Fruit fly (Drosophila melanogaster) whole organism, embryonic: ENCODE results near the gene CG31760.

ENCODE experiments used
- Atf3 ChIP-seq: fragments of 200-800 bp; sonication (Bioruptor generic); optimal IDR thresholded peaks from 3 replicates; lab custom pipeline; 2016; ENCODE audit warnings: missing biosample characterization, missing genetic modification characterization
- Atf6 ChIP-seq: fragments of 200-800 bp; sonication (Bioruptor generic); IDR thresholded peaks from 2 replicates; pipeline ENCODE4 v1.3.6; 2022; ENCODE audit warnings: missing biosample characterization, missing genetic modification characterization
- B-H2 ChIP-seq: fragments of 200-800 bp; sonication (Bioruptor generic); optimal IDR thresholded peaks from 2 replicates; lab custom pipeline; 2018; ENCODE audit warnings: missing biosample characterization, mild to moderate bottlenecking, missing genetic modification characterization
- CG10431 ChIP-seq: fragments of 200-800 bp; sonication (Bioruptor generic); optimal IDR thresholded peaks from 3 replicates; lab custom pipeline; 2018; ENCODE audit warnings: missing biosample characterization, mild to moderate bottlenecking, missing genetic modification characterization
- CG11247 ChIP-seq: fragments of 200-800 bp; sonication (Bioruptor generic); IDR thresholded peaks from 2 replicates; pipeline ENCODE4 v1.3.6; 2022; ENCODE audit warnings: missing biosample characterization, missing genetic modification characterization
- CG11456 ChIP-seq: fragments of 200-800 bp; sonication (Bioruptor generic); IDR thresholded peaks from 3 replicates; pipeline ENCODE4 v1.3.6; 2022; ENCODE audit warnings: missing biosample characterization, missing genetic modification characterization
- CG13287 ChIP-seq: fragments of 200-800 bp; sonication (Bioruptor generic); IDR thresholded peaks from 2 replicates; pipeline ENCODE4 v1.3.6; 2022; ENCODE audit warnings: missing biosample characterization, missing genetic modification characterization; ENCODE audit not compliant: partially characterized antibody
- CG13424 ChIP-seq: fragments of 200-800 bp; sonication (Bioruptor generic); optimal IDR thresholded peaks from 2 replicates; lab custom pipeline; 2019; ENCODE audit warnings: missing biosample characterization, mild to moderate bottlenecking, missing genetic modification characterization, moderate library complexity
- CG14710 ChIP-seq: fragments of 200-800 bp; sonication (Bioruptor generic); optimal IDR thresholded peaks from 3 replicates; lab custom pipeline; 2019; ENCODE audit warnings: missing biosample characterization, mild to moderate bottlenecking, missing genetic modification characterization, moderate library complexity
- CG14965 ChIP-seq: fragments of 200-800 bp; sonication (Bioruptor generic); optimal IDR thresholded peaks from 2 replicates; lab custom pipeline; 2016; ENCODE audit warnings: missing biosample characterization, missing genetic modification characterization, borderline replicate concordance
- CG1792 ChIP-seq: fragments of 200-800 bp; sonication (Bioruptor generic); optimal IDR thresholded peaks from 2 replicates; lab custom pipeline; 2016; ENCODE audit warnings: missing biosample characterization, missing genetic modification characterization
- CG1832 ChIP-seq: fragments of 200-800 bp; sonication (Bioruptor generic); optimal IDR thresholded peaks from 2 replicates; lab custom pipeline; 2017; ENCODE audit warnings: missing biosample characterization, mild to moderate bottlenecking, missing genetic modification characterization, inconsistent platforms
- CG30403 ChIP-seq: fragments of 200-800 bp; sonication (Bioruptor generic); optimal IDR thresholded peaks from 3 replicates; lab custom pipeline; 2016; ENCODE audit warnings: missing biosample characterization, missing genetic modification characterization
- CG4820 ChIP-seq: fragments of 200-800 bp; sonication (Bioruptor generic); optimal IDR thresholded peaks from 3 replicates; lab custom pipeline; 2016; ENCODE audit warnings: missing biosample characterization, missing genetic modification characterization
- CG5180 ChIP-seq: fragments of 200-800 bp; sonication (Bioruptor generic); optimal IDR thresholded peaks from 3 replicates; lab custom pipeline; 2017; ENCODE audit warnings: missing biosample characterization, missing genetic modification characterization, mild to moderate bottlenecking, moderate library complexity, missing genetic modification reagents
- CG9797 ChIP-seq: fragments of 200-800 bp; sonication (Bioruptor generic); optimal IDR thresholded peaks from 3 replicates; lab custom pipeline; 2018; ENCODE audit warnings: missing biosample characterization, mild to moderate bottlenecking, missing genetic modification characterization
- CHES-1-like ChIP-seq: fragments of 200-800 bp; sonication (Bioruptor generic); optimal IDR thresholded peaks from 2 replicates; lab custom pipeline; 2016; ENCODE audit warnings: missing biosample characterization, missing genetic modification characterization
- CTCF ChIP-seq: fragments of 200-800 bp; sonication (Bioruptor generic); optimal IDR thresholded peaks from 2 replicates; lab custom pipeline; 2017; ENCODE audit warnings: missing biosample characterization, mild to moderate bottlenecking, missing genetic modification characterization, moderate library complexity
- D19B ChIP-seq: fragments of 200-800 bp; sonication (Bioruptor generic); optimal IDR thresholded peaks from 2 replicates; lab custom pipeline; 2017; ENCODE audit warnings: missing biosample characterization, mild to moderate bottlenecking, missing genetic modification characterization
- E2f1 ChIP-seq: fragments of 200-800 bp; sonication (Bioruptor generic); IDR thresholded peaks from 2 replicates; pipeline ENCODE4 v1.3.6; 2022; ENCODE audit warnings: missing biosample characterization, missing genetic modification characterization
- Ets97D ChIP-seq: fragments of 200-800 bp; sonication (Bioruptor generic); optimal IDR thresholded peaks from 3 replicates; lab custom pipeline; 2016; ENCODE audit warnings: missing biosample characterization, missing genetic modification characterization
- Fer1 ChIP-seq: fragments of 200-800 bp; sonication (Bioruptor generic); optimal IDR thresholded peaks from 2 replicates; lab custom pipeline; 2017; ENCODE audit warnings: missing biosample characterization, mild to moderate bottlenecking, missing genetic modification characterization
- HmgZ ChIP-seq: fragments of 200-800 bp; sonication (Bioruptor generic); optimal IDR thresholded peaks from 2 replicates; lab custom pipeline; 2018; ENCODE audit warnings: missing biosample characterization, mild to moderate bottlenecking, missing genetic modification characterization
- Myb ChIP-seq: fragments of 200-800 bp; sonication (Bioruptor generic); optimal IDR thresholded peaks from 2 replicates; lab custom pipeline; 2016; ENCODE audit warnings: missing biosample characterization, missing genetic modification characterization
- Tbp ChIP-seq: fragments of >200 bp; optimal IDR thresholded peaks from 2 replicates; lab custom pipeline; 2018; ENCODE audit warnings: missing biosample characterization, missing genetic modification characterization
- Trl ChIP-seq, 3 experiments: fragments of >200 bp in 2 of 3; fragments of 200-800 bp in 1 of 3; sonication (Bioruptor generic) in 1 of 3; optimal IDR thresholded peaks; 2 replicates in 1 of 3; 3 replicates in 2 of 3; lab custom pipeline; 2016 to 2017; ENCODE audit warnings: missing biosample characterization in 1 of 3, missing genetic modification characterization in 1 of 3
- Usf ChIP-seq: fragments of 200-800 bp; sonication (Bioruptor generic); optimal IDR thresholded peaks from 2 replicates; lab custom pipeline; 2017; ENCODE audit warnings: missing genotype, missing biosample characterization, missing genetic modification characterization
- Xbp1 ChIP-seq: fragments of 200-800 bp; sonication (Bioruptor generic); optimal IDR thresholded peaks from 3 replicates; lab custom pipeline; 2016; ENCODE audit warnings: missing biosample characterization, mild to moderate bottlenecking, missing genetic modification characterization
- ato ChIP-seq: fragments of 200-800 bp; sonication (Bioruptor generic); IDR thresholded peaks from 2 replicates; pipeline ENCODE4 v1.3.6; 2022; ENCODE audit warnings: missing biosample characterization, missing genetic modification characterization; ENCODE audit not compliant: partially characterized antibody
- bbx ChIP-seq: fragments of 200-800 bp; sonication (Bioruptor generic); IDR thresholded peaks from 2 replicates; pipeline ENCODE4 v1.3.6; 2022; ENCODE audit warnings: missing biosample characterization, missing genetic modification characterization; ENCODE audit not compliant: partially characterized antibody
- caup ChIP-seq: fragments of 200-800 bp; sonication (Bioruptor generic); optimal IDR thresholded peaks from 3 replicates; lab custom pipeline; 2017; ENCODE audit warnings: missing biosample characterization, mild to moderate bottlenecking, missing genetic modification characterization, moderate library complexity; ENCODE audit not compliant: severe bottlenecking
- crol ChIP-seq: fragments of 200-800 bp; sonication (Bioruptor generic); IDR thresholded peaks from 2 replicates; pipeline ENCODE4 v1.3.6; 2022; ENCODE audit warnings: missing biosample characterization, missing genetic modification characterization
- crp ChIP-seq, 2 experiments: fragments of 200-800 bp; sonication (Bioruptor generic); optimal IDR thresholded peaks; 2 replicates in 1 of 2; 3 replicates in 1 of 2; lab custom pipeline; 2017; ENCODE audit warnings: missing biosample characterization in 2 of 2, missing genetic modification characterization in 2 of 2, mild to moderate bottlenecking in 1 of 2, moderate library complexity in 1 of 2
- cwo ChIP-seq: fragments of 200-800 bp; sonication (Bioruptor generic); optimal IDR thresholded peaks from 3 replicates; lab custom pipeline; 2017; ENCODE audit warnings: missing biosample characterization, missing genetic modification characterization, mild to moderate bottlenecking, moderate library complexity, missing genetic modification reagents
- dpn ChIP-seq, 2 experiments: fragments of 200-800 bp; sonication (Bioruptor generic); optimal IDR thresholded peaks; 3 replicates each; lab custom pipeline; 2016; ENCODE audit warnings: missing biosample characterization in 2 of 2, missing genetic modification characterization in 2 of 2
- ems ChIP-seq: fragments of 200-800 bp; sonication (Bioruptor generic); optimal IDR thresholded peaks from 3 replicates; lab custom pipeline; 2016; ENCODE audit warnings: missing biosample characterization, missing genetic modification characterization
- fd102C ChIP-seq: fragments of 200-800 bp; sonication (Bioruptor generic); optimal IDR thresholded peaks from 2 replicates; lab custom pipeline; 2018; ENCODE audit warnings: missing biosample characterization, mild to moderate bottlenecking, missing genetic modification characterization, moderate library complexity
- gro ChIP-seq: fragments of 200-800 bp; sonication (Bioruptor generic); optimal IDR thresholded peaks from 2 replicates; lab custom pipeline; 2016; ENCODE audit warnings: missing biosample characterization, missing genetic modification characterization
- onecut ChIP-seq: fragments of 200-800 bp; sonication (Bioruptor generic); IDR thresholded peaks from 2 replicates; pipeline ENCODE4 v1.3.6; 2022; ENCODE audit warnings: missing biosample characterization, missing genetic modification characterization
- peb ChIP-seq: fragments of 200-800 bp; sonication (Bioruptor generic); IDR thresholded peaks from 2 replicates; pipeline ENCODE4 v1.3.6; 2022; ENCODE audit warnings: missing biosample characterization, missing genetic modification characterization
- pfk ChIP-seq: fragments of 200-800 bp; sonication (Bioruptor generic); optimal IDR thresholded peaks from 2 replicates; lab custom pipeline; 2018; ENCODE audit warnings: missing biosample characterization, mild to moderate bottlenecking, missing genetic modification characterization, moderate library complexity
- pum ChIP-seq: fragments of 200-800 bp; sonication (Bioruptor generic); optimal IDR thresholded peaks from 2 replicates; lab custom pipeline; 2016; ENCODE audit warnings: missing biosample characterization, missing genetic modification characterization
- schlank ChIP-seq: fragments of 200-800 bp; sonication (Bioruptor generic); optimal IDR thresholded peaks from 2 replicates; lab custom pipeline; 2018; ENCODE audit warnings: missing biosample characterization, mild to moderate bottlenecking, missing genetic modification characterization
- scrt ChIP-seq: fragments of 200-800 bp; sonication (Bioruptor generic); optimal IDR thresholded peaks from 2 replicates; lab custom pipeline; 2018; ENCODE audit warnings: missing biosample characterization, mild to moderate bottlenecking, missing genetic modification characterization, moderate library complexity
- sens ChIP-seq: fragments of 200-800 bp; sonication (Bioruptor generic); peaks from one replicate; lab custom pipeline; 2016; ENCODE audit warnings: missing biosample characterization, missing genetic modification characterization
- shn ChIP-seq: fragments of 200-800 bp; sonication (Bioruptor generic); optimal IDR thresholded peaks from 3 replicates; lab custom pipeline; 2016; ENCODE audit warnings: missing biosample characterization, missing genetic modification characterization
- sr ChIP-seq: fragments of 200-800 bp; sonication (Bioruptor generic); IDR thresholded peaks from 3 replicates; pipeline ENCODE4 v1.3.6; 2022; ENCODE audit warnings: missing biosample characterization, missing genetic modification characterization
- tna ChIP-seq: fragments of 200-800 bp; sonication (Bioruptor generic); IDR thresholded peaks from 2 replicates; pipeline ENCODE4 v1.3.6; 2022; ENCODE audit warnings: missing biosample characterization, missing genetic modification characterization; ENCODE audit not compliant: partially characterized antibody
- twi ChIP-seq: fragments of 200-800 bp; optimal IDR thresholded peaks from 2 replicates; lab custom pipeline; 2019; ENCODE audit warnings: missing biosample characterization, mild to moderate bottlenecking, missing genetic modification characterization, moderate library complexity
- z ChIP-seq: fragments of 200-800 bp; sonication (Bioruptor generic); IDR thresholded peaks from 3 replicates; pipeline ENCODE4 v1.3.6; 2022; ENCODE audit warnings: missing biosample characterization, missing genetic modification characterization

Gene CG31760

DNA sequence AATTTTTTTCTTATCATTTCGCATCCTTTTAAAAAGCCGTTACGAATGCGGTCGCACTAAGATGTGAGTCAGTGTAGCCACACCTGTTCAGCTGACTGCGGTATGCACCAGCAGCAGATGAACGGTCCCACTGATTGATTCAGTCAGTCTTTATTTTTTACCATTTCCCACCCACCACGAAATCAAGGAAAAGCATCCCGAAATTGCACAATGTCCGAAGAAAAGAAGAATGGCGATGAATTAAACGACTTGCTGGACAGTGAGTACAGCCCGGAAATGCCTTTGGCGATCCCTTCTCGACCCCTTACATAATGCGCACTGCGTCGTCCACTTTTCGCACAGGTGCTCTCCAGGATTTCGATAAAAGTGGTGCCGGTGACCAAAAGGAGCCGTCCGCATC, 48.9 kb upstream of the CG31760 start (continued):
- TF ChIP-seq Fer1 (GFP tag; lab: Kevin White, UChicago): no peak
- peak; percentile 4; the same call in 1 of the 3 replicates for TF ChIP-seq sr (GFP tag; lab: Robert Waterston, UW)
- peak; percentile 21 for TF ChIP-seq CTCF (GFP tag; lab: Kevin White, UChicago)
- no peak for TF ChIP-seq CG4820 (GFP tag; lab: Kevin White, UChicago)
- no peak for TF ChIP-seq D19B (GFP tag; lab: Kevin White, UChicago)
- TF ChIP-seq E2f1: no peak
- no peak for TF ChIP-seq Trl (optimal IDR thresholded peaks at IDR 0.05; lab: Kevin White, UChicago)
- TF ChIP-seq Trl (GFP tag; optimal IDR thresholded peaks at IDR 0.05; lab: Kevin White, UChicago): no peak
- TF ChIP-seq CG1792 (GFP tag; lab: Kevin White, UChicago): no peak
- TF ChIP-seq CG9797 (GFP tag; lab: Kevin White, UChicago): peak; percentile 98
- no peak for TF ChIP-seq scrt (GFP tag; lab: Kevin White, UChicago)
- no peak for TF ChIP-seq fd102C (GFP tag; lab: Kevin White, UChicago)
- TF ChIP-seq pfk (GFP tag; lab: Kevin White, UChicago): no peak
- peak; percentile 46; the same call in 1 of the 2 replicates for TF ChIP-seq CG13287 (GFP tag; lab: Robert Waterston, UW)
- no peak for TF ChIP-seq shn
- no peak for TF ChIP-seq CG30403 (GFP tag; lab: Kevin White, UChicago)
- TF ChIP-seq tna (GFP tag; lab: Robert Waterston, UW): peak; percentile 47; the same call in 1 of the 2 replicates
- no peak for TF ChIP-seq Atf3 (GFP tag; lab: Kevin White, UChicago)
- no peak for TF ChIP-seq z (GFP tag; lab: Robert Waterston, UW)
- TF ChIP-seq CG10431 (GFP tag; lab: Kevin White, UChicago): no peak
- peak; percentile 44 for TF ChIP-seq bbx (GFP tag; lab: Robert Waterston, UW)
- no peak for TF ChIP-seq ems (GFP tag; lab: Kevin White, UChicago)
- no peak for TF ChIP-seq Atf6 (GFP tag; lab: Robert Waterston, UW)
- TF ChIP-seq HmgZ (tag; lab: Kevin White, UChicago): peak; percentile 69
- no peak for TF ChIP-seq peb (GFP tag; lab: Robert Waterston, UW)
- TF ChIP-seq Usf (GFP tag; lab: Kevin White, UChicago): no peak
- no peak for TF ChIP-seq schlank
- TF ChIP-seq Tbp: no peak
- no peak for TF ChIP-seq CG14965 (GFP tag; lab: Kevin White, UChicago)

DNA sequence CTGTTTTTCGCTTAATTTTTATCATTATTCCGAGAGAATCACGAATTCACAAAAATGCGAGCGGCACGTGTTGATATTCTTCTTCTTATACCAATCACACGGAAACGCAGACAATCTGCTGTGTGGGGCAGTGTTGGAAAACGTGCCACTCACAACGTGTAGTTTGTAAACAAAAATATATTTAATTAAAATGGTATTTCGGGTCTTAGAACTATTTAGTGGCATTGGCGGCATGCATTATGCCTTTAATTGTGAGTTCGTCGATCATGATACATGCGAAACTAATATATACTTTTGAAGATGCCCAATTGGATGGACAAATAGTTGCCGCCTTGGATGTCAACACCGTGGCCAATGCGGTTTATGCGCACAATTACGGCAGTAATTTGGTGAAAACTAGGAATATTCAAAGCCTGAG, 46.2 kb upstream of the CG31760 start, which contains the start of the genes CG6712 and Mt2:
TSS of gene CG6712 (minus strand) at position 116 of the 418 bp plus-strand sequence.
TSS of gene Mt2 (plus strand) at position 130 of the 418 bp plus-strand sequence.
- TF ChIP-seq dpn (GFP tag; optimal IDR thresholded peaks at IDR 0.05; lab: Kevin White, UChicago) (no peak), CG13424 (tag; lab: Kevin White, UChicago) (no peak), Ets97D (GFP tag; lab: Kevin White, UChicago) (peak; percentile 37), twi (tag; lab: Kevin White, UChicago) (no peak), CG1832 (GFP tag; lab: Kevin White, UChicago) (no peak), crp (GFP tag; optimal IDR thresholded peaks at IDR 0.05; lab: Kevin White, UChicago) (peak in 1 of 2 experiments; percentile 67), ems (GFP tag; lab: Kevin White, UChicago) (peak; percentile 20), CG11247 (GFP tag; lab: Robert Waterston, UW) (peak; percentile 39; the same call in 1 of the 2 replicates), onecut (0 out of 2 replicates have a peak, but pooled peaks have one; percentile 8), cwo (peak; percentile 93), sens (GFP tag; lab: Kevin White, UChicago) (peak; percentile 88), caup (GFP tag; lab: Kevin White, UChicago) (peak; percentile 30), CG5180 (GFP tag; lab: Kevin White, UChicago) (no peak), Xbp1 (peak; percentile 18), CG14710 (tag; lab: Kevin White, UChicago) (peak; percentile 63), ato (no peak), pum (GFP tag; lab: Kevin White, UChicago) (no peak), B-H2 (GFP tag; lab: Kevin White, UChicago) (peak; percentile 52), CHES-1-like (GFP tag; lab: Kevin White, UChicago) (peak; percentile 1), gro (GFP tag; lab: Kevin White, UChicago) (peak; percentile 13), CG11456 (peak; percentile 18; the same call in 1 of the 3 replicates), crol (no peak), Myb (peak; percentile 4)
